Fruit fly (Drosophila melanogaster) S2 (cell line): ENCODE data around the gene Mlp84B.

Experiments used
- CG8478 ChIP-seq: fragments of >200 bp; optimal IDR thresholded peaks from 2 replicates; lab custom pipeline; 2018
- CTCF ChIP-seq, 2 experiments: fragments of >200 bp; optimal IDR thresholded peaks; 2 replicates each; lab custom pipeline; 2018

Gene Mlp84B

DNA sequence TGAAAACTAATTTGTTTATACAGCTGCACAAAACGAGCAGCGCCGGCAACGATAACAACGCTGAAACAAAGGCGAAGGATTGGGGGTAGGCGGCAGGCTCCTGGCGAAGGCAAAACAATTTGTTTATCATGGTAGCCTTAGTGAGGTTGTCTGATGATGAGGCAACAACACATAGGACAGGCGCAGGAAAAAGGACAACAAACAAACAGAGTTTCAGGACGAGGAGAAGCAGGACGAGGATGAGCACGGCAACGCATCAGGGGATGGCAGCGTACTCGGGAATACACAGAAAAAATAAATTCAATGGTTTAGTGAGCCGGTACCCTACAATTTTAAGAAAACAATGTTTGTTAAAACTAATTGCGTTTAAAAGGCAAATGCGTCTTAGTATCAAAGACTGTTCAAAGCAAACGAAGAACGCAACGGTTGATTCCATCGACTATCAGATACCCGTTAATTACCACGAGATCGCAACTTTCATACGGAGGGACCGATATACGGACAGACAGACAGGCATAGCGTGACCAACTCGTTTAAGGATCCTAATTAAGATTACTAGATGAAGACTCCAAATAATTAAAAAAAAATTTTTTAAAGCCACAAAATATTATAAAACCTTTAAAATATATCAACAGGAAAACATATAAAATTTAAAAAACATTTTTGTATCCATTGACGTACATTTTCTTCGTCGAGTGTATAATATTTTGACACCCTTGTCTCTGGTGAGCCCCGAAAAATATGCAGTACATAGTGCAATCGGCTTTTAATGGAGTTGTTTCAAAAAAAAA, 17.4 kb upstream of the Mlp84B start:
- no peak for TF ChIP-seq CTCF (optimal IDR thresholded peaks at IDR 0.05; lab: Kevin White, UChicago)
- no peak for TF ChIP-seq CG8478

DNA sequence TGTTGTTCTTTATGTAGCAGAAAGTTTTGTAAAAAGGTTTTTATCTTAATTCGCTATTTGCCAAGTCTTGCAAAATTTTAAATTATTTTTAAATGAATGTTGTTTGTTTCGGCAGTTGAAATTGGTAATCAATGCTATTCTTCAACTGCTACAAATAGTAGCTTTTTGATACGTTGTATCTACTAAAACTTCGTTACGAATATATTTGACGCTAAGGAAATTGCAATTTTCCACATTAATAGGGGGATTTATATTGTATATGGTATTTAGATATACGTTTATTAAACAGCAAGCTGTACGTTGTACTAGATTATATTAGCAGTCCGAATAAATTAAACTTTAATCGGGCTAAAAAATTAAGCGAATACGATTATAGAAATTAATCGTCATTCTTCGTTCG, 13.7 kb upstream of the Mlp84B start, which contains the start of gene CG31493:
TSS of gene CG31493 (plus strand) at position 301 of the 400 bp plus-strand sequence.
- TF ChIP-seq CTCF (optimal IDR thresholded peaks at IDR 0.05; lab: Kevin White, UChicago) (no peak), CG8478 (no peak)

- TF ChIP-seq CG8478 = no peak
- TF ChIP-seq CTCF (optimal IDR thresholded peaks at IDR 0.05; lab: Kevin White, UChicago) = no peak
These were observed 13.3 kb upstream of the Mlp84B start for dm6 chr3R:7130827-7131226.

- TF ChIP-seq CG8478 (no peak), CTCF (optimal IDR thresholded peaks at IDR 0.05; lab: Kevin White, UChicago) (no peak)
These were observed 11.9 kb upstream of the Mlp84B start, which contains the start of gene CG31248 for dm6 chr3R:7129280-7130069. Gene CG31248 (plus strand): TSS chr3R:7129320.

- no peak for TF ChIP-seq CG8478
- TF ChIP-seq CTCF (optimal IDR thresholded peaks at IDR 0.05; lab: Kevin White, UChicago) = no peak
These were observed 10.4 kb upstream of the Mlp84B start, which contains the start of gene CG10068 for dm6 chr3R:7127966-7128365. Gene CG10068 (minus strand): TSS chr3R:7128027.

- TF ChIP-seq CG8478 (no peak), CTCF (optimal IDR thresholded peaks at IDR 0.05; lab: Kevin White, UChicago) (peak in 1 of 2 experiments; percentile 21)
These were observed 6.6 kb upstream of the Mlp84B start, which contains the start of the genes Alh and CG10098 for dm6 chr3R:7124109-7124639. Gene Alh (minus strand): TSS chr3R:7124185. Gene CG10098 (plus strand): TSS chr3R:7124548.

- TF ChIP-seq CTCF (optimal IDR thresholded peaks at IDR 0.05; lab: Kevin White, UChicago) (no peak), CG8478 (no peak)
These were observed 6.2 kb upstream of the Mlp84B start for dm6 chr3R:7123699-7124098.

- TF ChIP-seq CTCF (optimal IDR thresholded peaks at IDR 0.05; lab: Kevin White, UChicago) = no peak
- no peak for TF ChIP-seq CG8478
These were observed 5.6 kb upstream of the Mlp84B start for dm6 chr3R:7123073-7123572.

DNA sequence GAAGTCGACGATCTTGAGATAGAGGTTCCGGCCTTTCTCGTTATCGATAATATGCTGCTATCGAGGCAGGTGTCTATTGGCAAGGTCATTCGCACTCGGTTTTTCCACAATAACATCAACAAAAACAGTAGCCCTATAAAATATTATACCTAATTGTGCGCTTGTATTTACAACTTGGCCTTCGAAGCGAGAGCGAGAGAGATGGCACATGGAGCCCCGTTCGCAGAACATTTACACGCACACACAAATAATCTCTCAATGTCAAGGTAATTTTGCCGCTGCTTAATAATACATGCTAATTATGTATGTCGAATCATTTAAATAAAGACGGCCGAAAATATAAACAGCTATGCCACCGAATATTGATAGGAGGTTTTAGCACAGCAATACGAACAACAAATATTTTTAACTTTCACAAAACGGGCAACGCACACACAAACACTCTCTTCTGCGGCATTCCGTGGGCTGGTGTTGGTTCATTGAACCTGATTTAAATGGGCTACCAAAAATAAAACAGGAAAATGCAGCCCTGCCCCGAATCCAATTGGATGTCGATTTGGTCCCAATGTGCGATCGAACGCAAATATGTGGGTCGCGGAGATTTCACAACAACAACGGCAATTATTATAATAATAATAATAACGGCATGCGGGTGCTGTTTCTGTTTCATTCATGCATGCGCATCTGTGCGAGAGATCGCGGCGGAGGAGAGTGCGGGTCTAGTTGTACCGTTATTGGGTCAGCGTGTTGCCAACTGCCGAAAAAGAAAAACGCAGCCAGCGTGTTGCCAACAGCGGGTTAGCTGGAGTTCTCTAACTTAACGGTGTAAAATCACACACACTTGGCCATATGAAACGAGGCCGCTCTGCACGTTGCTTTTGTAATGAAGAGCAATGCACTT, 4.9 kb upstream of the Mlp84B start:
- TF ChIP-seq CTCF (optimal IDR thresholded peaks at IDR 0.05; lab: Kevin White, UChicago) (no peak), CG8478 (no peak)

DNA sequence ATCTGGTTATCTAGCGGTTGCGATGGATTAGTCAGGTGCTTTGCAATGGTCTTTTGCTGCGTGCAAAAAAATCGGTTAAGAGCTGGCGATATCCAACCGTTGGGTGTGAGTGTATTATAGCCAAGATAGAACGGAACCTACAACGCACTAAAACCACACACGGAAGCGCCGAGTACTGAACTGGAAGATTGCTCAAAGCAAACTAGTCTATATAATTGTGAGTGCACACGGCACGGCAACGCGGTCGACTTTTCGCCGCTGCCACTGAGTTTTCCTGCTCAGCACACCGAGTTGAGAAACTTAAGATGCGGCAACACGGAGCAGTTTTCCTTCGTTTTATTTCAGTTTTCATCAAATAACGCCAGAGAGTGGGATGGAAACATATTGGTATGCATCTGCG, 1.0 kb downstream of the Mlp84B start:
- no peak for TF ChIP-seq CG8478
- no peak for TF ChIP-seq CTCF (optimal IDR thresholded peaks at IDR 0.05; lab: Kevin White, UChicago)

- TF ChIP-seq CG8478 (no peak), CTCF (optimal IDR thresholded peaks at IDR 0.05; lab: Kevin White, UChicago) (no peak)
These were observed 4.6 kb downstream of the Mlp84B start for dm6 chr3R:7112977-7113376.

dm6 chr3R:7111206-7111858, 6.2 kb downstream of the Mlp84B start:
- TF ChIP-seq CG8478 (no peak), CTCF (optimal IDR thresholded peaks at IDR 0.05; lab: Kevin White, UChicago) (no peak)

- TF ChIP-seq CTCF (optimal IDR thresholded peaks at IDR 0.05; lab: Kevin White, UChicago) (no peak), CG8478 (no peak)
These were observed 7.7 kb downstream of the Mlp84B start for dm6 chr3R:7109760-7110303.
